5 worm cellular contexts compared by ENCODE assay signal in genomic region chrIV:9401715-9402114, ce11.
TF ChIP-seq lines count a peak whose summit lies in the region.

Gene F56D5.6 (plus strand): TSS chrIV:9401922.

TF ChIP-seq in whole organism, L1 larva, 84 proteins besides CTCF, POLR2A, EP300 and RAD21:
- no peak for TF ChIP-seq ceh-90 (tag; optimal IDR thresholded peaks at IDR 0.05; lab: Kevin White, UChicago)
- TF ChIP-seq elt-2 (tag; optimal IDR thresholded peaks at IDR 0.05; lab: Kevin White, UChicago), result peak; percentile 17

TF ChIP-seq in whole organism, L2 larva, 48 proteins besides CTCF, POLR2A, EP300 and RAD21:
- TF ChIP-seq skn-1 (tag; optimal IDR thresholded peaks at IDR 0.05; lab: Kevin White, UChicago) (no peak), fos-1 (tag; optimal IDR thresholded peaks at IDR 0.05; lab: Kevin White, UChicago) (peak; percentile 73), nhr-21 (tag; optimal IDR thresholded peaks at IDR 0.05; lab: Kevin White, UChicago) (no peak), sma-9 (GFP tag; optimal IDR thresholded peaks at IDR 0.05; lab: Kevin White, UChicago) (peak; percentile 34), sma-9 (tag; optimal IDR thresholded peaks at IDR 0.05; lab: Kevin White, UChicago) (no peak), gmeb-1 (tag; optimal IDR thresholded peaks at IDR 0.05; lab: Kevin White, UChicago) (peak; percentile 9)
TF ChIP-seq in whole organism, L2 larva: peak in this region for 3.

TF ChIP-seq in whole organism, L3 larva, 47 proteins besides CTCF, POLR2A, EP300 and RAD21:
- peak; percentile 69 for TF ChIP-seq pha-4 (tag; optimal IDR thresholded peaks at IDR 0.05; lab: Kevin White, UChicago)
- TF ChIP-seq elt-2 (tag; optimal IDR thresholded peaks at IDR 0.05; lab: Kevin White, UChicago), result peak; percentile 81
- peak; percentile 75 for TF ChIP-seq pqm-1 (tag; optimal IDR thresholded peaks at IDR 0.05; lab: Kevin White, UChicago)
- TF ChIP-seq ceh-16 (tag; optimal IDR thresholded peaks at IDR 0.05; lab: Kevin White, UChicago), result no peak
- no peak for TF ChIP-seq lsy-12 (tag; optimal IDR thresholded peaks at IDR 0.05; lab: Kevin White, UChicago)
- no peak for TF ChIP-seq mdl-1 (tag; optimal IDR thresholded peaks at IDR 0.05; lab: Kevin White, UChicago)

TF ChIP-seq in whole organism, L4 larva, 104 proteins besides CTCF, POLR2A, EP300 and RAD21:
- TF ChIP-seq lin-1 (GFP tag; IDR thresholded peaks at IDR 0.05; lab: Robert Waterston, UW) (0 out of 2 replicates have a peak, but pooled peaks have one; percentile 27), hlh-30 (tag; optimal IDR thresholded peaks at IDR 0.05; lab: Kevin White, UChicago; ENCODE audit: insufficient read depth) (no peak), daf-16 (GFP tag; optimal IDR thresholded peaks at IDR 0.05; lab: Kevin White, UChicago) (no peak), daf-16 (tag; optimal IDR thresholded peaks at IDR 0.05; lab: Kevin White, UChicago) (peak; percentile 88), daf-8 (GFP tag; IDR thresholded peaks at IDR 0.05; lab: Robert Waterston, UW) (no peak), jun-1 (tag; optimal IDR thresholded peaks at IDR 0.05; lab: Kevin White, UChicago) (no peak), dve-1 (tag; optimal IDR thresholded peaks at IDR 0.05; lab: Kevin White, UChicago; ENCODE audit: insufficient read depth) (peak; percentile 71), nhr-10 (tag; optimal IDR thresholded peaks at IDR 0.05; lab: Kevin White, UChicago) (no peak), php-3 (GFP tag; IDR thresholded peaks at IDR 0.05; lab: Robert Waterston, UW) (0 out of 2 replicates have a peak, but pooled peaks have one; percentile 31), Y48G9A.11 (GFP tag; IDR thresholded peaks at IDR 0.05; lab: Robert Waterston, UW) (no peak), spr-1 (tag; optimal IDR thresholded peaks at IDR 0.05; lab: Kevin White, UChicago) (no peak), dmd-6 (GFP tag; IDR thresholded peaks at IDR 0.05; lab: Robert Waterston, UW) (peak; percentile 14; the same call in 1 of the 2 replicates), nhr-28 (tag; optimal IDR thresholded peaks at IDR 0.05; lab: Kevin White, UChicago) (peak; percentile 78), aha-1 (tag; lab: Kevin White, UChicago) (peak; percentile 58), vab-7 (GFP tag; IDR thresholded peaks at IDR 0.05; lab: Robert Waterston, UW) (no peak), ceh-44 (GFP tag; IDR thresholded peaks at IDR 0.05; lab: Robert Waterston, UW) (no peak), pqm-1 (tag; optimal IDR thresholded peaks at IDR 0.05; lab: Kevin White, UChicago) (peak; percentile 68), F26F4.8 (GFP tag; conservative IDR thresholded peaks at IDR 0.05; lab: Robert Waterston, UW) (no peak), hlh-11 (tag; optimal IDR thresholded peaks at IDR 0.05; lab: Kevin White, UChicago) (no peak), pha-4 (GFP tag; IDR thresholded peaks at IDR 0.05; lab: Robert Waterston, UW) (no peak), pha-4 (tag; optimal IDR thresholded peaks at IDR 0.05; lab: Kevin White, UChicago) (no peak), nhr-6 (tag; optimal IDR thresholded peaks at IDR 0.05; lab: Kevin White, UChicago) (no peak), F49E8.2 (tag; optimal IDR thresholded peaks at IDR 0.05; lab: Kevin White, UChicago; ENCODE audit: borderline replicate concordance) (no peak), lin-29 (GFP tag; IDR thresholded peaks at IDR 0.05; lab: Robert Waterston, UW) (no peak), lin-38 (GFP tag; IDR thresholded peaks at IDR 0.05; lab: Robert Waterston, UW) (no peak)

TF ChIP-seq in whole organism, young adult, 124 proteins besides CTCF, POLR2A, EP300 and RAD21:
- TF ChIP-seq ets-4 (GFP tag; optimal IDR thresholded peaks at IDR 0.05; lab: Kevin White, UChicago), result no peak
- TF ChIP-seq F55B11.4 (tag; optimal IDR thresholded peaks at IDR 0.05; lab: Kevin White, UChicago; ENCODE audit: borderline replicate concordance, insufficient read depth), result no peak
- no peak for TF ChIP-seq bed-2 (GFP tag; IDR thresholded peaks at IDR 0.05; lab: Robert Waterston, UW)
- TF ChIP-seq nhr-120 (GFP tag; IDR thresholded peaks at IDR 0.05; lab: Robert Waterston, UW), result no peak
- no peak for TF ChIP-seq ceh-27 (GFP tag; optimal IDR thresholded peaks at IDR 0.05; lab: Kevin White, UChicago)
- no peak for TF ChIP-seq rpc-1 (optimal IDR thresholded peaks at IDR 0.05; lab: Kevin White, UChicago)
- no peak for TF ChIP-seq rpc-1 (tag; optimal IDR thresholded peaks at IDR 0.05; lab: Kevin White, UChicago)
- peak; percentile 66 for TF ChIP-seq nhr-80 (tag; optimal IDR thresholded peaks at IDR 0.05; lab: Kevin White, UChicago)
- TF ChIP-seq rec-8 (tag; optimal IDR thresholded peaks at IDR 0.05; lab: Kevin White, UChicago), result no peak
